Fruit fly (Drosophila melanogaster) whole organism, embryonic: ENCODE data around the gene Tailor.

Experiments
- C15 ChIP-seq: fragments of 200-800 bp; sonication (Bioruptor generic); IDR thresholded peaks from 3 replicates; pipeline ENCODE4 v1.3.6; 2022; ENCODE audit warnings: missing biosample characterization, missing genetic modification characterization
- CG10209 ChIP-seq: fragments of 200-800 bp; sonication (Bioruptor generic); optimal IDR thresholded peaks from 3 replicates; lab custom pipeline; 2017; ENCODE audit warnings: missing biosample characterization, mild to moderate bottlenecking, missing genetic modification characterization, missing genetic modification reagents
- CG11456 ChIP-seq: fragments of 200-800 bp; sonication (Bioruptor generic); IDR thresholded peaks from 3 replicates; pipeline ENCODE4 v1.3.6; 2022; ENCODE audit warnings: missing biosample characterization, missing genetic modification characterization
- CG11723 ChIP-seq: fragments of 200-800 bp; sonication (Bioruptor generic); optimal IDR thresholded peaks from 2 replicates; lab custom pipeline; 2017; ENCODE audit warnings: missing biosample characterization, mild to moderate bottlenecking, missing genetic modification characterization
- CG12769 ChIP-seq: fragments of 200-800 bp; sonication (Bioruptor generic); optimal IDR thresholded peaks from 2 replicates; lab custom pipeline; 2019; ENCODE audit warnings: missing biosample characterization, mild to moderate bottlenecking, missing genetic modification characterization, moderate library complexity
- CG12942 ChIP-seq: fragments of 200-800 bp; sonication (Bioruptor generic); optimal IDR thresholded peaks from 3 replicates; lab custom pipeline; 2016; ENCODE audit warnings: missing biosample characterization, missing genetic modification characterization
- CG13624 ChIP-seq: fragments of 200-800 bp; sonication (Bioruptor generic); optimal IDR thresholded peaks from 2 replicates; lab custom pipeline; 2016; ENCODE audit warnings: missing biosample characterization, missing genetic modification characterization
- CG14667 ChIP-seq: fragments of 200-800 bp; sonication (Bioruptor generic); IDR thresholded peaks from 2 replicates; pipeline ENCODE4 v1.3.6; 2022; ENCODE audit warnings: missing biosample characterization, missing genetic modification characterization
- CG15011 ChIP-seq: fragments of 200-800 bp; sonication (Bioruptor generic); optimal IDR thresholded peaks from 3 replicates; lab custom pipeline; 2018; ENCODE audit warnings: missing biosample characterization, mild to moderate bottlenecking, missing genetic modification characterization
- CG17359 ChIP-seq: fragments of 200-800 bp; sonication (Bioruptor generic); optimal IDR thresholded peaks from 3 replicates; lab custom pipeline; 2018; ENCODE audit warnings: missing biosample characterization, mild to moderate bottlenecking, missing genetic modification characterization, moderate library complexity
- CG17568 ChIP-seq: fragments of 200-800 bp; sonication (Bioruptor generic); optimal IDR thresholded peaks from 2 replicates; lab custom pipeline; 2018; ENCODE audit warnings: missing biosample characterization, mild to moderate bottlenecking, missing genetic modification characterization, moderate library complexity
- CG18476 ChIP-seq: fragments of 200-800 bp; sonication (Bioruptor generic); optimal IDR thresholded peaks from 2 replicates; lab custom pipeline; 2016; ENCODE audit warnings: missing biosample characterization, mild to moderate bottlenecking, missing genetic modification characterization
- CG30431 ChIP-seq: fragments of 200-800 bp; sonication (Bioruptor generic); optimal IDR thresholded peaks from 2 replicates; lab custom pipeline; 2017; ENCODE audit warnings: missing biosample characterization, missing genetic modification characterization
- CG3407 ChIP-seq: fragments of 200-800 bp; sonication (Bioruptor generic); optimal IDR thresholded peaks from 2 replicates; lab custom pipeline; 2018; ENCODE audit warnings: missing biosample characterization, mild to moderate bottlenecking, missing genetic modification characterization
- CG3726 ChIP-seq: fragments of 200-800 bp; sonication (Bioruptor generic); IDR thresholded peaks from 3 replicates; pipeline ENCODE4, ENCODE4 v1.3.6; 2022; ENCODE audit warnings: missing biosample characterization, missing genetic modification characterization
- CG4404 ChIP-seq: fragments of 200-800 bp; sonication (Bioruptor generic); IDR thresholded peaks from 2 replicates; pipeline ENCODE4 v1.3.6; 2022; ENCODE audit warnings: missing biosample characterization, missing genetic modification characterization
- CG4730 ChIP-seq: fragments of 200-800 bp; sonication (Bioruptor generic); IDR thresholded peaks from 2 replicates; pipeline ENCODE4 v1.3.6; 2022; ENCODE audit warnings: missing biosample characterization, missing genetic modification characterization
- D ChIP-seq, 2 experiments: fragments of 200-800 bp in 1 of 2; fragments of >200 bp in 1 of 2; sonication (Bioruptor generic) in 1 of 2; optimal IDR thresholded peaks; 2 replicates in 1 of 2; 3 replicates in 1 of 2; lab custom pipeline; 2017; ENCODE audit warnings: mild to moderate bottlenecking in 1 of 2, missing biosample characterization in 1 of 2, missing genetic modification characterization in 1 of 2, missing genetic modification reagents in 1 of 2
- Dfd ChIP-seq, 2 experiments: fragments of >200 bp; optimal IDR thresholded peaks; 2 replicates each; lab custom pipeline; 2017; ENCODE audit warnings: missing biosample characterization in 2 of 2, missing genetic modification characterization in 2 of 2
- Dip2 ChIP-seq: fragments of 200-800 bp; sonication (Bioruptor generic); IDR thresholded peaks from 2 replicates; pipeline ENCODE4 v1.3.6; 2022; ENCODE audit warnings: missing biosample characterization, missing genetic modification characterization
- E2f1 ChIP-seq: fragments of 200-800 bp; sonication (Bioruptor generic); IDR thresholded peaks from 2 replicates; pipeline ENCODE4 v1.3.6; 2022; ENCODE audit warnings: missing biosample characterization, missing genetic modification characterization
- Fer2 ChIP-seq: fragments of 200-800 bp; sonication (Bioruptor generic); optimal IDR thresholded peaks from 2 replicates; lab custom pipeline; 2018; ENCODE audit warnings: missing biosample characterization, mild to moderate bottlenecking, missing genetic modification characterization, moderate library complexity
- HLH3B ChIP-seq: fragments of 200-800 bp; sonication (Bioruptor generic); IDR thresholded peaks from 2 replicates; pipeline ENCODE4 v1.3.6; 2022; ENCODE audit warnings: missing biosample characterization, missing genetic modification characterization
- Kr ChIP-seq: fragments of 200-800 bp; sonication (Bioruptor generic); optimal IDR thresholded peaks from 2 replicates; lab custom pipeline; 2017; ENCODE audit warnings: missing biosample characterization, mild to moderate bottlenecking, missing genetic modification characterization
- Spps ChIP-seq: fragments of 200-800 bp; sonication (Bioruptor generic); optimal IDR thresholded peaks from 2 replicates; lab custom pipeline; 2018; ENCODE audit warnings: missing biosample characterization, mild to moderate bottlenecking, missing genetic modification characterization
- Vsx1 ChIP-seq: fragments of 200-800 bp; sonication (Bioruptor generic); optimal IDR thresholded peaks from 2 replicates; lab custom pipeline; 2017; ENCODE audit warnings: missing biosample characterization, mild to moderate bottlenecking, missing genetic modification characterization, missing genetic modification reagents
- az2 ChIP-seq: fragments of 200-800 bp; sonication (Bioruptor generic); optimal IDR thresholded peaks from 3 replicates; lab custom pipeline; 2016; ENCODE audit warnings: missing biosample characterization, missing genetic modification characterization
- bigmax ChIP-seq: fragments of 200-800 bp; sonication (Bioruptor generic); optimal IDR thresholded peaks from 2 replicates; lab custom pipeline; 2018; ENCODE audit warnings: missing biosample characterization, mild to moderate bottlenecking, missing genetic modification characterization
- br ChIP-seq: fragments of >200 bp; optimal IDR thresholded peaks from 2 replicates; lab custom pipeline; 2017
- bsh ChIP-seq, 2 experiments: fragments of 200-800 bp; sonication (Bioruptor generic); optimal IDR thresholded peaks; 2 replicates each; lab custom pipeline; 2017 to 2018; ENCODE audit warnings: mild to moderate bottlenecking in 2 of 2, missing biosample characterization in 2 of 2, missing genetic modification characterization in 2 of 2, moderate library complexity in 1 of 2
- crol ChIP-seq: fragments of 200-800 bp; sonication (Bioruptor generic); IDR thresholded peaks from 2 replicates; pipeline ENCODE4 v1.3.6; 2022; ENCODE audit warnings: missing biosample characterization, missing genetic modification characterization
- disco-r ChIP-seq: fragments of 200-800 bp; sonication (Bioruptor generic); optimal IDR thresholded peaks from 2 replicates; lab custom pipeline; 2016; ENCODE audit warnings: missing biosample characterization, missing genetic modification characterization
- dmrt99B ChIP-seq: fragments of 200-800 bp; sonication (Bioruptor generic); optimal IDR thresholded peaks from 2 replicates; lab custom pipeline; 2018; ENCODE audit warnings: missing biosample characterization, mild to moderate bottlenecking, missing genetic modification characterization, moderate library complexity
- gfzf ChIP-seq: fragments of 200-800 bp; sonication (Bioruptor generic); optimal IDR thresholded peaks from 2 replicates; lab custom pipeline; 2016; ENCODE audit warnings: missing biosample characterization, mild to moderate bottlenecking, missing genetic modification characterization, moderate library complexity
- gt ChIP-seq: fragments of 200-800 bp; sonication (Bioruptor generic); IDR thresholded peaks from 2 replicates; pipeline ENCODE4 v1.3.6; 2022; ENCODE audit warnings: missing biosample characterization, missing genetic modification characterization
- ind ChIP-seq: fragments of 200-800 bp; sonication (Bioruptor generic); optimal IDR thresholded peaks from 3 replicates; lab custom pipeline; 2016; ENCODE audit warnings: missing biosample characterization, missing genetic modification characterization
- insv ChIP-seq, 2 experiments: fragments of 200-800 bp; sonication (Bioruptor generic); optimal IDR thresholded peaks; 3 replicates each; lab custom pipeline; 2016 to 2018; ENCODE audit warnings: missing biosample characterization in 2 of 2, missing genetic modification characterization in 2 of 2
- kay ChIP-seq: fragments of 200-800 bp; sonication (Bioruptor generic); optimal IDR thresholded peaks from 2 replicates; lab custom pipeline; 2016; ENCODE audit warnings: missing biosample characterization, missing genetic modification characterization
- ken ChIP-seq: fragments of 200-800 bp; sonication (Bioruptor generic); IDR thresholded peaks from 3 replicates; pipeline ENCODE4 v1.3.6; 2022; ENCODE audit warnings: missing biosample characterization, missing genetic modification characterization
- kni ChIP-seq: fragments of 200-800 bp; sonication (Bioruptor generic); optimal IDR thresholded peaks from 3 replicates; lab custom pipeline; 2017; ENCODE audit warnings: mild to moderate bottlenecking, missing biosample characterization, missing genetic modification reagents, missing genetic modification characterization
- maf-S ChIP-seq: fragments of 200-800 bp; sonication (Bioruptor generic); optimal IDR thresholded peaks from 2 replicates; lab custom pipeline; 2016; ENCODE audit warnings: missing biosample characterization, missing genetic modification characterization
- mld ChIP-seq: fragments of 200-800 bp; sonication (Bioruptor generic); IDR thresholded peaks from 3 replicates; pipeline ENCODE4 v1.3.6; 2022; ENCODE audit warnings: missing biosample characterization, missing genetic modification characterization; ENCODE audit not compliant: partially characterized antibody
- pho ChIP-seq: fragments of 200-800 bp; sonication (Bioruptor generic); optimal IDR thresholded peaks from 2 replicates; lab custom pipeline; 2016; ENCODE audit warnings: missing biosample characterization, missing genetic modification characterization
- repo ChIP-seq: fragments of 200-800 bp; sonication (Bioruptor generic); optimal IDR thresholded peaks from 2 replicates; lab custom pipeline; 2016; ENCODE audit warnings: missing biosample characterization, missing genetic modification characterization
- sisA ChIP-seq: fragments of 200-800 bp; sonication (Bioruptor generic); IDR thresholded peaks from 2 replicates; pipeline ENCODE4 v1.3.6; 2022; ENCODE audit warnings: missing biosample characterization, missing genetic modification characterization
- slbo ChIP-seq: fragments of 200-800 bp; sonication (Bioruptor generic); IDR thresholded peaks from 2 replicates; pipeline ENCODE4 v1.3.6; 2022; ENCODE audit warnings: missing biosample characterization, missing genetic modification characterization
- tna ChIP-seq: fragments of 200-800 bp; sonication (Bioruptor generic); IDR thresholded peaks from 2 replicates; pipeline ENCODE4 v1.3.6; 2022; ENCODE audit warnings: missing biosample characterization, missing genetic modification characterization; ENCODE audit not compliant: partially characterized antibody
- trh ChIP-seq: fragments of 200-800 bp; sonication (Bioruptor generic); optimal IDR thresholded peaks from 2 replicates; lab custom pipeline; 2016; ENCODE audit warnings: missing biosample characterization, missing genetic modification characterization
- twi ChIP-seq: fragments of 200-800 bp; optimal IDR thresholded peaks from 2 replicates; lab custom pipeline; 2019; ENCODE audit warnings: missing biosample characterization, mild to moderate bottlenecking, missing genetic modification characterization, moderate library complexity

The Tailor gene

DNA sequence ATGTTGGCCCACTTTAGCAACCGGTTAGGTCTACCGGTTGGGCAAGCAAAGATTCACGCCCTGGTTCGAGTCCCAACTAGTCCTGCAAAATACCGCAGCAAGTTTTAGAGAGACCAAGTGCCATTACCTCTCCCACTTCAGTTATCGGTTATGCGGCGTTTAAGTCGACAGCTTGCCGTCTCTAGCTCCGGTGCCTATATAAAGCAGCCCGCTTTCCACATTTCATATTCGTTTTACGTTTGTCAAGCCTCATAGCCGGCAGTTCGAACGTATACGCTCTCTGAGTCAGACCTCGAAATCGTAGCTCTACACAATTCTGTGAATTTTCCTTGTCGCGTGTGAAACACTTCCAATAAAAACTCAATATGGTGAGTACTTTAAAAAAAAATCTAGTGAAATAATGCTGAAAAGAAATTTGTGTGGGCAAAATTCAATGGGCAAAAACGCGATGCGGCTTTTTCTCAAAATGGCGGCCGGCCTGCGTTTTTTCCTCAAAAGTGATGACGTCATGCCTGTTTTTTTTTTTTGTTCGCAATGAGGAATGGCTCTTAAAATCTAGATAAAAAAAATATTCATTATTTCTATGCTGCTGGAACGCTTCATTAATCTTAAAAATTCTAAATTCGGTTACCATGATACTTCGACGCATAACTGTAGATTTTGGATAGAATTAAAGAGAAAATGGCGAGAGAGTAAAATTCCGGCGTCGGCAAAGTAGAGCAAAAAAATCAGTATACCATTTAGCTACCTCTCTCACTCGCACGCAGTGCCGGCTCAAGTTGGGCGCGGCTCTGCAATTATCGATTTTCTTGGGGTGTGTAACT is 706 bp upstream of the Tailor start, which contains the start of gene alphaTub84B (continued):
- TF ChIP-seq CG12942 (peak; percentile 55), CG15011 (GFP tag; lab: Kevin White, UChicago) (peak; percentile 18), az2 (GFP tag; lab: Kevin White, UChicago) (peak; percentile 24), Dip2 (GFP tag; lab: Robert Waterston, UW) (no peak), CG14667 (GFP tag; lab: Robert Waterston, UW) (no peak), Dfd (GFP tag; optimal IDR thresholded peaks at IDR 0.05; lab: Kevin White, UChicago) (no peak), bsh (GFP tag; optimal IDR thresholded peaks at IDR 0.05; lab: Kevin White, UChicago) (peak; percentile 32 to 47), gfzf (peak; percentile 97), CG11723 (GFP tag; lab: Kevin White, UChicago) (peak; percentile 69), Vsx1 (GFP tag; lab: Kevin White, UChicago) (peak; percentile 54), bigmax (GFP tag; lab: Kevin White, UChicago) (peak; percentile 64), kay (GFP tag; lab: Kevin White, UChicago) (peak; percentile 90), CG11456 (peak; percentile 83), ken (peak; percentile 70; the same call in 2 of the 3 replicates), CG3726 (GFP tag; lab: Robert Waterston, UW) (no peak), tna (GFP tag; lab: Robert Waterston, UW) (peak; percentile 71), twi (tag; lab: Kevin White, UChicago) (no peak), disco-r (GFP tag; lab: Kevin White, UChicago) (peak; percentile 55), CG18476 (GFP tag; lab: Kevin White, UChicago) (peak; percentile 36), Kr (GFP tag; lab: Kevin White, UChicago) (no peak), HLH3B (GFP tag; lab: Robert Waterston, UW) (peak; percentile 47; the same call in 1 of the 2 replicates), maf-S (GFP tag; lab: Kevin White, UChicago) (peak; percentile 62), pho (peak; percentile 64), CG4404 (no peak), CG12769 (tag; lab: Kevin White, UChicago) (peak; percentile 79), CG30431 (no peak), CG4730 (no peak), Fer2 (tag; lab: Kevin White, UChicago) (peak; percentile 6), br (lab: Kevin White, UChicago) (no peak), gt (GFP tag; lab: Robert Waterston, UW) (no peak), CG17568 (GFP tag; lab: Kevin White, UChicago) (peak; percentile 48), Spps (tag; lab: Kevin White, UChicago) (no peak), CG3407 (GFP tag; lab: Kevin White, UChicago) (peak; percentile 68), CG13624 (GFP tag; lab: Kevin White, UChicago) (peak; percentile 87), mld (GFP tag; lab: Robert Waterston, UW) (no peak; the same call in 2 of the 3 replicates), D (optimal IDR thresholded peaks at IDR 0.05; lab: Kevin White, UChicago) (no peak), D (GFP tag; optimal IDR thresholded peaks at IDR 0.05; lab: Kevin White, UChicago) (peak; percentile 48), trh (GFP tag; lab: Kevin White, UChicago) (no peak), sisA (GFP tag; lab: Robert Waterston, UW) (no peak), E2f1 (GFP tag; lab: Robert Waterston, UW) (peak; percentile 38; the same call in 1 of the 2 replicates), kni (GFP tag; lab: Kevin White, UChicago) (peak; percentile 88), C15 (GFP tag; lab: Robert Waterston, UW) (peak; percentile 28; the same call in 1 of the 3 replicates), slbo (GFP tag; lab: Robert Waterston, UW) (peak; percentile 67), CG10209 (GFP tag; lab: Kevin White, UChicago) (peak; percentile 51), ind (GFP tag; lab: Kevin White, UChicago) (peak; percentile 18), CG17359 (tag; lab: Kevin White, UChicago) (peak; percentile 70), repo (GFP tag; lab: Kevin White, UChicago) (peak; percentile 71), dmrt99B (tag; lab: Kevin White, UChicago) (peak; percentile 63), crol (GFP tag; lab: Robert Waterston, UW) (no peak), insv (GFP tag; optimal IDR thresholded peaks at IDR 0.05; lab: Kevin White, UChicago) (peak in 1 of 2 experiments; percentile 44)
